Worm (Caenorhabditis elegans) whole organism, young adult: ENCODE data around the gene F56C3.1.
"Not testable (repeated sequence)": the region's sequence is repeated elsewhere in the genome, so short reads cannot be mapped to it uniquely, and the experiment has no call there.

Experiments
- C06A6.2 ChIP-seq: fragments of 200-800 bp; sonication (Bioruptor generic); conservative IDR thresholded peaks from 2 replicates; pipeline ENCODE4 v1.3.6; 2022; ENCODE audit warnings: missing genetic modification characterization, missing compliant biosample characterization
- C17E4.6 ChIP-seq: fragments of 200-800 bp; sonication (Bioruptor generic); IDR thresholded peaks from 2 replicates; pipeline ENCODE4 v1.3.6; 2022; ENCODE audit warnings: missing genetic modification reagents, missing genetic modification characterization, missing compliant biosample characterization
- F33H1.4 ChIP-seq: fragments of 200-800 bp; sonication (Bioruptor generic); IDR thresholded peaks from 2 replicates; pipeline ENCODE4 v1.3.6; 2022; ENCODE audit warnings: missing genetic modification reagents, missing genetic modification characterization, missing compliant biosample characterization
- F37B4.10 ChIP-seq: fragments of 200-800 bp; sonication (Bioruptor generic); IDR thresholded peaks from 2 replicates; pipeline ENCODE4 v1.3.6; 2022; ENCODE audit warnings: missing genetic modification characterization, missing compliant biosample characterization
- F39B2.1 ChIP-seq: fragments of 200-800 bp; sonication (Bioruptor generic); IDR thresholded peaks from 2 replicates; pipeline ENCODE4 v1.3.6; 2022; ENCODE audit warnings: missing genetic modification reagents, missing genetic modification characterization, missing compliant biosample characterization
- F49E8.2 ChIP-seq: sonication (generic microtip); optimal IDR thresholded peaks from 3 replicates; lab custom pipeline; 2017; ENCODE audit warnings: missing genetic modification characterization, mild to moderate bottlenecking, missing compliant biosample characterization, antibody characterized with exemption, moderate library complexity; ENCODE audit not compliant: insufficient read depth
- F57A8.1 ChIP-seq: fragments of 200-800 bp; sonication (Bioruptor generic); optimal IDR thresholded peaks from 2 replicates; lab custom pipeline; 2018; ENCODE audit warnings: mild to moderate bottlenecking, missing genetic modification characterization, moderate library complexity, missing compliant biosample characterization
- K12H6.12 ChIP-seq: fragments of 200-800 bp; sonication (Bioruptor generic); optimal IDR thresholded peaks from 2 replicates; lab custom pipeline; 2018; ENCODE audit warnings: mild to moderate bottlenecking, missing genetic modification characterization, missing compliant biosample characterization
- akir-1 ChIP-seq: fragments of 200-800 bp; sonication (Bioruptor generic); optimal IDR thresholded peaks from 2 replicates; lab custom pipeline; 2018; ENCODE audit warnings: mild to moderate bottlenecking, missing genetic modification characterization, moderate library complexity, missing compliant biosample characterization
- aptf-2 ChIP-seq: fragments of 200-800 bp; sonication (Bioruptor generic); conservative IDR thresholded peaks from 2 replicates; pipeline ENCODE4 v1.3.6; 2022; ENCODE audit warnings: missing genetic modification reagents, missing genetic modification characterization, missing compliant biosample characterization
- atf-7 ChIP-seq: sonication (generic microtip); optimal IDR thresholded peaks from 2 replicates; lab custom pipeline; 2017; ENCODE audit warnings: mild to moderate bottlenecking, missing genetic modification characterization, missing compliant biosample characterization
- attf-3 ChIP-seq: fragments of 200-800 bp; sonication (Bioruptor generic); conservative IDR thresholded peaks from 2 replicates; pipeline ENCODE4 v1.3.6; 2022; ENCODE audit warnings: missing genetic modification reagents, missing genetic modification characterization, missing compliant biosample characterization
- bed-1 ChIP-seq: fragments of 200-800 bp; sonication (Bioruptor generic); IDR thresholded peaks from 2 replicates; pipeline ENCODE4 v1.3.6; 2022; ENCODE audit warnings: missing genetic modification reagents, missing genetic modification characterization, missing compliant biosample characterization
- ceh-58 ChIP-seq: fragments of 200-800 bp; sonication (Bioruptor generic); IDR thresholded peaks from 2 replicates; pipeline ENCODE4 v1.3.6; 2022; ENCODE audit warnings: missing genetic modification characterization, missing compliant biosample characterization
- chd-7 ChIP-seq: sonication (generic microtip); optimal IDR thresholded peaks from 2 replicates; lab custom pipeline; 2016; ENCODE audit warnings: mild to moderate bottlenecking, missing genetic modification characterization, moderate library complexity, missing compliant biosample characterization
- die-1 ChIP-seq: sonication (generic microtip); optimal IDR thresholded peaks from 2 replicates; lab custom pipeline; 2016; ENCODE audit warnings: missing genotype, mild to moderate bottlenecking, missing genetic modification characterization, missing compliant biosample characterization
- dox-1 ChIP-seq: fragments of 200-800 bp; sonication (Bioruptor generic); IDR thresholded peaks from 2 replicates; pipeline ENCODE4 v1.3.6; 2022; ENCODE audit warnings: missing genetic modification reagents, missing genetic modification characterization, missing compliant biosample characterization
- egrh-3 ChIP-seq: fragments of 200-800 bp; sonication (Bioruptor generic); IDR thresholded peaks from 2 replicates; pipeline ENCODE4 v1.3.6; 2022; ENCODE audit warnings: missing genetic modification reagents, missing genetic modification characterization, missing compliant biosample characterization
- ekl-4 ChIP-seq: fragments of 200-800 bp; sonication (Bioruptor generic); IDR thresholded peaks from 2 replicates; pipeline ENCODE4 v1.3.6; 2022; ENCODE audit warnings: missing genetic modification reagents, missing genetic modification characterization, missing compliant biosample characterization
- gei-17 ChIP-seq: fragments of 200-800 bp; sonication (Bioruptor generic); optimal IDR thresholded peaks from 2 replicates; lab custom pipeline; 2018; ENCODE audit warnings: mild to moderate bottlenecking, missing genetic modification characterization, missing compliant biosample characterization
- him-1 ChIP-seq: sonication (generic microtip); optimal IDR thresholded peaks from 2 replicates; lab custom pipeline; 2016; ENCODE audit warnings: missing genotype, missing genetic modification reagents, missing genetic modification characterization, missing compliant biosample characterization
- hlh-12 ChIP-seq: sonication (generic microtip); optimal IDR thresholded peaks from 2 replicates; lab custom pipeline; 2016; ENCODE audit warnings: missing genetic modification characterization, missing compliant biosample characterization
- mel-28 ChIP-seq: sonication (generic microtip); optimal IDR thresholded peaks from 2 replicates; lab custom pipeline; 2016; ENCODE audit warnings: borderline replicate concordance, mild to moderate bottlenecking, missing genetic modification characterization, missing compliant biosample characterization
- nfya-1 ChIP-seq: sonication (generic microtip); optimal IDR thresholded peaks from 2 replicates; lab custom pipeline; 2017; ENCODE audit warnings: antibody characterized with exemption, missing compliant biosample characterization, missing genetic modification characterization, borderline replicate concordance; ENCODE audit not compliant: insufficient read depth
- nfyb-1 ChIP-seq: fragments of 200-800 bp; sonication (Bioruptor generic); IDR thresholded peaks from 2 replicates; pipeline ENCODE4 v1.3.6; 2022; ENCODE audit warnings: missing genetic modification reagents, missing genetic modification characterization, missing compliant biosample characterization
- nhr-90 ChIP-seq: sonication (generic microtip); optimal IDR thresholded peaks from 2 replicates; lab custom pipeline; 2016; ENCODE audit warnings: missing genotype, mild to moderate bottlenecking, missing genetic modification characterization, missing compliant biosample characterization
- pbrm-1 ChIP-seq: fragments of 200-800 bp; sonication (Bioruptor generic); IDR thresholded peaks from 2 replicates; pipeline ENCODE4 v1.3.6; 2022; ENCODE audit warnings: missing genetic modification reagents, missing genetic modification characterization, missing compliant biosample characterization
- repo-1 ChIP-seq: sonication (generic microtip); optimal IDR thresholded peaks from 2 replicates; lab custom pipeline; 2017; ENCODE audit warnings: mild to moderate bottlenecking, missing genetic modification characterization, missing compliant biosample characterization
- sea-2 ChIP-seq: fragments of 200-800 bp; sonication (Bioruptor generic); IDR thresholded peaks from 2 replicates; pipeline ENCODE4 v1.3.6; 2022; ENCODE audit warnings: missing genetic modification characterization, missing compliant biosample characterization
- snpc-1.1 ChIP-seq: sonication (generic microtip); optimal IDR thresholded peaks from 2 replicates; lab custom pipeline; 2017; ENCODE audit warnings: missing genetic modification characterization, mild to moderate bottlenecking, missing compliant biosample characterization, antibody characterized with exemption, moderate library complexity, missing genotype, missing genetic modification reagents; ENCODE audit not compliant: insufficient read depth
- tbx-9 ChIP-seq: sonication (generic microtip); optimal IDR thresholded peaks from 2 replicates; lab custom pipeline; 2016; ENCODE audit warnings: borderline replicate concordance, missing genetic modification characterization, inconsistent platforms, missing compliant biosample characterization
- ztf-18 ChIP-seq: sonication (generic microtip); optimal IDR thresholded peaks from 2 replicates; lab custom pipeline; 2016; ENCODE audit warnings: missing genotype, mild to moderate bottlenecking, missing genetic modification characterization, missing compliant biosample characterization
- ztf-26 ChIP-seq: sonication (generic microtip); optimal IDR thresholded peaks from 2 replicates; lab custom pipeline; 2017; ENCODE audit warnings: missing genetic modification characterization, missing compliant biosample characterization
- ztf-28 ChIP-seq: fragments of 200-800 bp; sonication (Bioruptor generic); IDR thresholded peaks from 2 replicates; pipeline ENCODE4 v1.3.6; 2022; ENCODE audit warnings: missing genetic modification reagents, missing genetic modification characterization, missing compliant biosample characterization
- ztf-3 ChIP-seq: fragments of 200-800 bp; sonication (Bioruptor generic); optimal IDR thresholded peaks from 2 replicates; lab custom pipeline; 2018; ENCODE audit warnings: mild to moderate bottlenecking, missing genetic modification characterization, missing compliant biosample characterization

The F56C3.1 gene

ce11 chrX:1401259-1401658, 14.1 kb downstream of the F56C3.1 start, which contains the start of gene ZK402.5:
TSS of gene ZK402.5 (minus strand) at chrX:1401359.
- TF ChIP-seq pbrm-1, result no peak
- no peak for TF ChIP-seq F49E8.2 (tag; lab: Kevin White, UChicago)
- TF ChIP-seq ekl-4 (GFP tag; lab: Robert Waterston, UW), result no peak
- no peak for TF ChIP-seq die-1 (tag; lab: Kevin White, UChicago)
- no peak for TF ChIP-seq tbx-9
- TF ChIP-seq F37B4.10 (GFP tag; lab: Robert Waterston, UW), result no peak
- no peak for TF ChIP-seq gei-17 (GFP tag; lab: Kevin White, UChicago)
- TF ChIP-seq nfyb-1, result no peak
- TF ChIP-seq K12H6.12 (tag; lab: Kevin White, UChicago), result no peak
- TF ChIP-seq F39B2.1 (GFP tag; lab: Robert Waterston, UW), result no peak
- no peak for TF ChIP-seq ceh-58
- no peak for TF ChIP-seq ztf-26 (tag; lab: Kevin White, UChicago)
- no peak for TF ChIP-seq C17E4.6 (GFP tag; lab: Robert Waterston, UW)
- TF ChIP-seq egrh-3 (GFP tag; lab: Robert Waterston, UW), result no peak

- TF ChIP-seq chd-7, mel-28, repo-1 (tag; lab: Kevin White, UChicago): not testable (repeated sequence)
Measured at ce11 chrX:1403444-1403843, 16.3 kb downstream of the F56C3.1 start, which contains the start of gene ZK402.2. TSS of gene ZK402.2 (plus strand) at chrX:1403744.

- TF ChIP-seq pbrm-1, ztf-18, him-1: not testable (repeated sequence)
Measured at ce11 chrX:1403971-1404370, 16.9 kb downstream of the F56C3.1 start, which contains the start of gene ZK402.1. TSS of gene ZK402.1 (plus strand) at chrX:1404271.

- no peak for TF ChIP-seq F57A8.1 (GFP tag; lab: Kevin White, UChicago)
- no peak for TF ChIP-seq repo-1 (tag; lab: Kevin White, UChicago)
- TF ChIP-seq atf-7, result no peak
- no peak for TF ChIP-seq sea-2 (GFP tag; lab: Robert Waterston, UW)
- TF ChIP-seq C06A6.2, result no peak
- TF ChIP-seq nhr-90, result no peak
- TF ChIP-seq ztf-3 (GFP tag; lab: Kevin White, UChicago), result no peak
- no peak for TF ChIP-seq pbrm-1
- TF ChIP-seq aptf-2, result no peak
- TF ChIP-seq F33H1.4 (GFP tag; lab: Robert Waterston, UW), result no peak
- TF ChIP-seq bed-1 (GFP tag; lab: Robert Waterston, UW), result no peak
- no peak for TF ChIP-seq tbx-9
- TF ChIP-seq ztf-18, result no peak
- no peak for TF ChIP-seq dox-1
- no peak for TF ChIP-seq akir-1 (GFP tag; lab: Kevin White, UChicago)
Measured at ce11 chrX:1409224-1409623, 22.1 kb downstream of the F56C3.1 start.

- TF ChIP-seq hlh-12 (tag; lab: Kevin White, UChicago) (no peak), snpc-1.1 (no peak), attf-3 (no peak), nfya-1 (no peak), ztf-28 (GFP tag; lab: Robert Waterston, UW) (no peak)
Measured at ce11 chrX:1410552-1410951, 23.4 kb downstream of the F56C3.1 start, which contains the start of gene abu-2. TSS of gene abu-2 (minus strand) at chrX:1410652.
